Fruit fly (Drosophila melanogaster) whole organism, embryonic: ENCODE data around the gene Gr93d.
A peak's percentile ranks its signal among the peaks of the same experiment; 100 is the strongest.

Experiments
- Atf-2 ChIP-seq: fragments of 200-800 bp; sonication (Bioruptor generic); optimal IDR thresholded peaks from 2 replicates; lab custom pipeline; 2016; ENCODE audit warnings: missing biosample characterization, missing genetic modification characterization
- Awh ChIP-seq: fragments of 200-800 bp; sonication (Bioruptor generic); IDR thresholded peaks from 2 replicates; pipeline ENCODE4, ENCODE4 v1.3.6; 2022; ENCODE audit warnings: missing biosample characterization, missing genetic modification characterization
- B-H2 ChIP-seq: fragments of 200-800 bp; sonication (Bioruptor generic); optimal IDR thresholded peaks from 2 replicates; lab custom pipeline; 2018; ENCODE audit warnings: missing biosample characterization, mild to moderate bottlenecking, missing genetic modification characterization
- CG10147 ChIP-seq: fragments of 200-800 bp; sonication (Bioruptor generic); optimal IDR thresholded peaks from 2 replicates; lab custom pipeline; 2019; ENCODE audit warnings: missing biosample characterization, mild to moderate bottlenecking, missing genetic modification characterization, moderate library complexity
- CG10274 ChIP-seq: fragments of 200-800 bp; sonication (Bioruptor generic); optimal IDR thresholded peaks from 3 replicates; lab custom pipeline; 2017; ENCODE audit warnings: missing biosample characterization, mild to moderate bottlenecking, missing genetic modification characterization
- CG11504 ChIP-seq: fragments of 200-800 bp; sonication (Bioruptor generic); optimal IDR thresholded peaks from 3 replicates; lab custom pipeline; 2019; ENCODE audit warnings: missing biosample characterization, mild to moderate bottlenecking, missing genetic modification characterization, moderate library complexity
- CG15011 ChIP-seq: fragments of 200-800 bp; sonication (Bioruptor generic); optimal IDR thresholded peaks from 3 replicates; lab custom pipeline; 2018; ENCODE audit warnings: missing biosample characterization, mild to moderate bottlenecking, missing genetic modification characterization
- CG15073 ChIP-seq: fragments of 200-800 bp; sonication (Bioruptor generic); optimal IDR thresholded peaks from 2 replicates; lab custom pipeline; 2016; ENCODE audit warnings: missing biosample characterization, missing genetic modification characterization
- CG17361 ChIP-seq: fragments of 200-800 bp; sonication (Bioruptor generic); IDR thresholded peaks from 3 replicates; pipeline ENCODE4 v1.3.6; 2022; ENCODE audit warnings: missing biosample characterization, missing genetic modification characterization
- CG2712 ChIP-seq: fragments of 200-800 bp; optimal IDR thresholded peaks from 3 replicates; lab custom pipeline; 2019; ENCODE audit warnings: missing biosample characterization, mild to moderate bottlenecking, missing genetic modification characterization, moderate library complexity
- CG31441 ChIP-seq: fragments of 200-800 bp; sonication (Bioruptor generic); IDR thresholded peaks from 2 replicates; pipeline ENCODE4 v1.3.6; 2022; ENCODE audit warnings: missing biosample characterization, missing genetic modification characterization
- CG32772 ChIP-seq: fragments of 200-800 bp; sonication (Bioruptor generic); IDR thresholded peaks from 2 replicates; pipeline ENCODE4 v1.3.6; 2022; ENCODE audit warnings: missing biosample characterization, missing genetic modification characterization
- CG34224 ChIP-seq: fragments of 200-800 bp; sonication (Bioruptor generic); IDR thresholded peaks from 3 replicates; pipeline ENCODE4 v1.3.6; 2022; ENCODE audit warnings: missing biosample characterization, missing genetic modification characterization; ENCODE audit not compliant: partially characterized antibody
- CG4424 ChIP-seq: fragments of 200-800 bp; sonication (Bioruptor generic); optimal IDR thresholded peaks from 3 replicates; lab custom pipeline; 2016; ENCODE audit warnings: missing biosample characterization, missing genetic modification characterization
- CG6272 ChIP-seq: fragments of 200-800 bp; sonication (Bioruptor generic); IDR thresholded peaks from 2 replicates; pipeline ENCODE4 v1.3.6; 2022; ENCODE audit warnings: missing biosample characterization, missing genetic modification characterization
- CG7372 ChIP-seq: fragments of 200-800 bp; sonication (Bioruptor generic); IDR thresholded peaks from 2 replicates; pipeline ENCODE4 v1.3.6; 2022; ENCODE audit warnings: missing biosample characterization, missing genetic modification characterization
- CG7928 ChIP-seq: fragments of 200-800 bp; sonication (Bioruptor generic); optimal IDR thresholded peaks from 2 replicates; lab custom pipeline; 2017; ENCODE audit warnings: missing biosample characterization, mild to moderate bottlenecking, missing genetic modification characterization
- CG7963 ChIP-seq: fragments of 200-800 bp; sonication (Bioruptor generic); IDR thresholded peaks from 3 replicates; pipeline ENCODE4 v1.3.6; 2022; ENCODE audit warnings: missing biosample characterization, missing genetic modification characterization; ENCODE audit not compliant: partially characterized antibody
- Fer2 ChIP-seq: fragments of 200-800 bp; sonication (Bioruptor generic); optimal IDR thresholded peaks from 2 replicates; lab custom pipeline; 2018; ENCODE audit warnings: missing biosample characterization, mild to moderate bottlenecking, missing genetic modification characterization, moderate library complexity
- HLH54F ChIP-seq: fragments of 200-800 bp; sonication (Bioruptor generic); optimal IDR thresholded peaks from 3 replicates; lab custom pipeline; 2016; ENCODE audit warnings: missing biosample characterization, missing genetic modification characterization
- Hand ChIP-seq: fragments of 200-800 bp; sonication (Bioruptor generic); optimal IDR thresholded peaks from 2 replicates; lab custom pipeline; 2017; ENCODE audit warnings: mild to moderate bottlenecking, missing biosample characterization, missing genetic modification reagents, missing genetic modification characterization
- Hey ChIP-seq: fragments of 200-800 bp; sonication (Bioruptor generic); optimal IDR thresholded peaks from 3 replicates; lab custom pipeline; 2018; ENCODE audit warnings: missing biosample characterization, mild to moderate bottlenecking, missing genetic modification characterization
- HmgD ChIP-seq: fragments of 200-800 bp; sonication (Bioruptor generic); optimal IDR thresholded peaks from 3 replicates; lab custom pipeline; 2016; ENCODE audit warnings: missing biosample characterization, missing genetic modification characterization
- Lim3 ChIP-seq: fragments of 200-800 bp; sonication (Bioruptor generic); IDR thresholded peaks from 2 replicates; pipeline ENCODE4 v1.3.6; 2022; ENCODE audit warnings: missing biosample characterization, missing genetic modification characterization
- Nf-YC ChIP-seq: fragments of 200-800 bp; optimal IDR thresholded peaks from 3 replicates; lab custom pipeline; 2019; ENCODE audit warnings: missing biosample characterization, mild to moderate bottlenecking, missing genetic modification characterization, moderate library complexity
- Opbp ChIP-seq: fragments of 200-800 bp; sonication (Bioruptor generic); IDR thresholded peaks from 3 replicates; pipeline ENCODE4 v1.3.6; 2022; ENCODE audit warnings: missing biosample characterization, missing genetic modification characterization; ENCODE audit not compliant: partially characterized antibody
- Stat92E ChIP-seq, 3 experiments: fragments of >200 bp in 2 of 3; fragments of 200-800 bp in 1 of 3; sonication (Bioruptor generic) in 1 of 3; optimal IDR thresholded peaks; 2 replicates each; lab custom pipeline; 2017 to 2019; ENCODE audit warnings: missing biosample characterization in 3 of 3, missing genetic modification characterization in 3 of 3, mild to moderate bottlenecking in 1 of 3, moderate library complexity in 1 of 3
- Usf ChIP-seq: fragments of 200-800 bp; sonication (Bioruptor generic); optimal IDR thresholded peaks from 2 replicates; lab custom pipeline; 2017; ENCODE audit warnings: missing genotype, missing biosample characterization, missing genetic modification characterization
- bab2 ChIP-seq: fragments of 200-800 bp; sonication (Bioruptor generic); optimal IDR thresholded peaks from 2 replicates; lab custom pipeline; 2016; ENCODE audit warnings: missing biosample characterization, missing genetic modification characterization
- fd3F ChIP-seq: fragments of 200-800 bp; sonication (Bioruptor generic); optimal IDR thresholded peaks from 2 replicates; lab custom pipeline; 2018; ENCODE audit warnings: missing biosample characterization, mild to moderate bottlenecking, missing genetic modification characterization, moderate library complexity
- fu2 ChIP-seq: fragments of 200-800 bp; sonication (Bioruptor generic); optimal IDR thresholded peaks from 2 replicates; lab custom pipeline; 2016; ENCODE audit warnings: missing biosample characterization, missing genetic modification characterization
- hbn ChIP-seq: fragments of 200-800 bp; sonication (Bioruptor generic); IDR thresholded peaks from 2 replicates; pipeline ENCODE4 v1.3.6; 2022; ENCODE audit warnings: missing biosample characterization, missing genetic modification characterization; ENCODE audit not compliant: partially characterized antibody
- kah ChIP-seq: fragments of 200-800 bp; sonication (Bioruptor generic); optimal IDR thresholded peaks from 2 replicates; lab custom pipeline; 2018; ENCODE audit warnings: missing biosample characterization, mild to moderate bottlenecking, missing genetic modification characterization
- lab ChIP-seq: fragments of 200-800 bp; sonication (Bioruptor generic); optimal IDR thresholded peaks from 3 replicates; lab custom pipeline; 2017; ENCODE audit warnings: missing biosample characterization, missing genetic modification characterization, mild to moderate bottlenecking, moderate library complexity, missing genetic modification reagents
- maf-S ChIP-seq: fragments of 200-800 bp; sonication (Bioruptor generic); optimal IDR thresholded peaks from 2 replicates; lab custom pipeline; 2016; ENCODE audit warnings: missing biosample characterization, missing genetic modification characterization
- mirr ChIP-seq: fragments of 200-800 bp; sonication (Bioruptor generic); optimal IDR thresholded peaks from 3 replicates; lab custom pipeline; 2018; ENCODE audit warnings: missing biosample characterization, mild to moderate bottlenecking, missing genetic modification characterization
- nau ChIP-seq: fragments of 200-800 bp; sonication (Bioruptor generic); optimal IDR thresholded peaks from 3 replicates; lab custom pipeline; 2017; ENCODE audit warnings: missing biosample characterization, mild to moderate bottlenecking, missing genetic modification characterization, missing genetic modification reagents
- nerfin-1 ChIP-seq: fragments of 200-800 bp; sonication (Bioruptor generic); optimal IDR thresholded peaks from 3 replicates; lab custom pipeline; 2019; ENCODE audit warnings: missing biosample characterization, mild to moderate bottlenecking, missing genetic modification characterization, moderate library complexity
- nom ChIP-seq: fragments of 200-800 bp; sonication (Bioruptor generic); optimal IDR thresholded peaks from 2 replicates; lab custom pipeline; 2017; ENCODE audit warnings: missing biosample characterization, missing genetic modification characterization, mild to moderate bottlenecking, moderate library complexity, missing genetic modification reagents
- otp ChIP-seq: fragments of 200-800 bp; sonication (Bioruptor generic); IDR thresholded peaks from 3 replicates; pipeline ENCODE4, ENCODE4 v1.3.6; 2022; ENCODE audit warnings: missing biosample characterization, missing genetic modification characterization
- pan ChIP-seq, 4 experiments: fragments of >200 bp in 3 of 4; fragments of 200-800 bp in 1 of 4; sonication (Bioruptor generic) in 1 of 4; optimal IDR thresholded peaks in 3 of 4; IDR thresholded peaks in 1 of 4; 2 replicates each; pipeline versions ENCODE4 v1.3.6 to Lab custom; 2017 to 2022; ENCODE audit warnings: missing biosample characterization in 2 of 4, missing genetic modification characterization in 2 of 4, mixed read lengths in 1 of 4
- prd ChIP-seq, 3 experiments: fragments of >200 bp in 2 of 3; fragments of 200-800 bp in 1 of 3; sonication (Bioruptor generic) in 1 of 3; optimal IDR thresholded peaks in 2 of 3; IDR thresholded peaks in 1 of 3; 2 replicates in 2 of 3; 3 replicates in 1 of 3; pipeline versions ENCODE4 v1.3.6 to Lab custom; 2017 to 2022; ENCODE audit warnings: missing biosample characterization in 1 of 3, missing genetic modification characterization in 1 of 3
- ranshi ChIP-seq: fragments of 200-800 bp; sonication (Bioruptor generic); IDR thresholded peaks from 2 replicates; pipeline ENCODE4 v1.3.6; 2022; ENCODE audit warnings: missing biosample characterization, missing genetic modification characterization
- row ChIP-seq: fragments of 200-800 bp; sonication (Bioruptor generic); IDR thresholded peaks from 3 replicates; pipeline ENCODE4 v1.3.6; 2022; ENCODE audit warnings: missing biosample characterization, missing genetic modification characterization
- sc ChIP-seq, 3 experiments: fragments of >200 bp in 2 of 3; fragments of 200-800 bp in 1 of 3; sonication (Bioruptor generic) in 1 of 3; optimal IDR thresholded peaks; 2 replicates in 2 of 3; 3 replicates in 1 of 3; lab custom pipeline; 2017; ENCODE audit warnings: mild to moderate bottlenecking in 1 of 3, missing biosample characterization in 1 of 3, missing genetic modification characterization in 1 of 3, missing genetic modification reagents in 1 of 3
- sd ChIP-seq: fragments of 200-800 bp; sonication (Bioruptor generic); optimal IDR thresholded peaks from 3 replicates; lab custom pipeline; 2018; ENCODE audit warnings: missing biosample characterization, mild to moderate bottlenecking, missing genetic modification characterization, moderate library complexity
- slbo ChIP-seq: fragments of 200-800 bp; sonication (Bioruptor generic); IDR thresholded peaks from 2 replicates; pipeline ENCODE4 v1.3.6; 2022; ENCODE audit warnings: missing biosample characterization, missing genetic modification characterization

Gene Gr93d

dm6 chr3R:21828040-21828526, 18.4 kb downstream of the Gr93d start (continued):
- TF ChIP-seq CG11504 (tag; lab: Kevin White, UChicago) (peak; percentile 71), fd3F (GFP tag; lab: Kevin White, UChicago) (no peak), kah (GFP tag; lab: Kevin White, UChicago) (no peak), Stat92E (GFP tag; optimal IDR thresholded peaks at IDR 0.05; lab: Kevin White, UChicago) (peak in 1 of 3 experiments; percentile 69), CG17361 (GFP tag; lab: Robert Waterston, UW) (peak; percentile 66), prd (optimal IDR thresholded peaks at IDR 0.05; lab: Kevin White, UChicago) (no peak), prd (GFP tag; IDR thresholded peaks at IDR 0.05; lab: Robert Waterston, UW) (peak; percentile 79; the same call in 2 of the 3 replicates), hbn (GFP tag; lab: Robert Waterston, UW) (no peak), CG32772 (GFP tag; lab: Robert Waterston, UW) (peak; percentile 87), nau (GFP tag; lab: Kevin White, UChicago) (peak; percentile 26), CG34224 (no peak), CG4424 (GFP tag; lab: Kevin White, UChicago) (peak; percentile 71), bab2 (GFP tag; lab: Kevin White, UChicago) (peak; percentile 81), sd (tag; lab: Kevin White, UChicago) (peak; percentile 31), CG15011 (GFP tag; lab: Kevin White, UChicago) (no peak), CG2712 (tag; lab: Kevin White, UChicago) (peak; percentile 94), CG15073 (GFP tag; lab: Kevin White, UChicago) (no peak), HmgD (no peak), lab (GFP tag; lab: Kevin White, UChicago) (no peak), Opbp (GFP tag; lab: Robert Waterston, UW) (no peak), Nf-YC (tag; lab: Kevin White, UChicago) (no peak), maf-S (no peak), Hey (tag; lab: Kevin White, UChicago) (no peak), otp (GFP tag; lab: Robert Waterston, UW) (peak; percentile 88), CG7963 (GFP tag; lab: Robert Waterston, UW) (peak; percentile 47; the same call in 1 of the 3 replicates), fu2 (no peak), Atf-2 (GFP tag; lab: Kevin White, UChicago) (peak; percentile 71), B-H2 (GFP tag; lab: Kevin White, UChicago) (no peak), nerfin-1 (peak; percentile 76), CG10147 (GFP tag; lab: Kevin White, UChicago) (no peak), Awh (GFP tag; lab: Robert Waterston, UW) (peak; percentile 83), pan (optimal IDR thresholded peaks at IDR 0.05; lab: Kevin White, UChicago) (peak in 1 of 2 experiments; percentile 12), pan (GFP tag; optimal IDR thresholded peaks at IDR 0.05 in 1 of 2, IDR thresholded peaks at IDR 0.05 in 1 of 2) (peak in 1 of 2 experiments; percentile 63), Usf (peak; percentile 60), ranshi (0 out of 2 replicates have a peak, but pooled peaks have one; percentile 55), CG31441 (peak; percentile 51; the same call in 1 of the 2 replicates), Hand (GFP tag; lab: Kevin White, UChicago) (no peak), sc (optimal IDR thresholded peaks at IDR 0.05; lab: Kevin White, UChicago) (no peak), sc (GFP tag; optimal IDR thresholded peaks at IDR 0.05; lab: Kevin White, UChicago) (peak; percentile 78), Fer2 (tag; lab: Kevin White, UChicago) (no peak), CG6272 (peak; percentile 72), slbo (GFP tag; lab: Robert Waterston, UW) (peak; percentile 32; the same call in 1 of the 2 replicates), CG7372 (peak; percentile 42; the same call in 1 of the 2 replicates), nom (GFP tag; lab: Kevin White, UChicago) (no peak), mirr (no peak), Lim3 (0 out of 2 replicates have a peak, but pooled peaks have one; percentile 23), row (GFP tag; lab: Robert Waterston, UW) (peak; percentile 86), HLH54F (GFP tag; lab: Kevin White, UChicago) (peak; percentile 48), CG7928 (GFP tag; lab: Kevin White, UChicago) (no peak), CG10274 (no peak)
